Fruit fly (Drosophila melanogaster): ENCODE results near the gene pdgy.

- no peak for TF ChIP-seq CG10321 (GFP tag; IDR thresholded peaks at IDR 0.05)
- no peak for TF ChIP-seq ERR (GFP tag; optimal IDR thresholded peaks at IDR 0.05)
- no peak for TF ChIP-seq Awh (GFP tag; IDR thresholded peaks at IDR 0.05)
Measured at dm6 chrX:14918750-14919247, 34.5 kb downstream of the pdgy start, which contains the start of gene Eo.

All from whole organism, embryonic.